Worm (Caenorhabditis elegans): ENCODE results near the gene R06B10.7.

R06B10.7 gene

DNA sequence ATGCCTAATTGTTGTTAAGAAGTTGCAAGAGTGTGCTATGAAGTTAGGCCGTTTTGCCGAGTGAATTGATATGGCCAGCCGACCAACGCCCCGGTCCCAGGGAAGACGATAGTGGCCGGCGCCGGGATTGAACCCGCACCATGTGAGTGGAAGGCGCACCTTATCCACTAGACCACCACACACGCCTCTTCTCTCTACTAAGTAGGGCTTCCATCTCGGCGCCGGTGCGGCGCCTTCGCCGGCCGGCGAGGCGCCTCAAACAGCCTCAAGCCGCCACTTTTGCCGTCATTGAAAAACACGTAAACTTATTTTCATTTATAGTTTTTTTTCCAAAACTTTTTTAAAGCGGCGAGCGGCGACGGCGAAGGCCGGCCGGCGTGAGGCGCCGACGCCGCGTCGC, 22.3 kb downstream of the R06B10.7 start:
- TF ChIP-seq sem-2 (GFP tag; optimal IDR thresholded peaks at IDR 0.05) (no peak), unc-120 (tag; optimal IDR thresholded peaks at IDR 0.05; ENCODE audit: poor library complexity, severe bottlenecking) (no peak), ceh-43 (GFP tag; optimal IDR thresholded peaks at IDR 0.05) (no peak), bed-3 (GFP tag; optimal IDR thresholded peaks at IDR 0.05) (no peak), pha-4 (tag; optimal IDR thresholded peaks at IDR 0.05) (no peak), M03D4.4 (tag; optimal IDR thresholded peaks at IDR 0.05) (no peak), snpc-4 (tag; optimal IDR thresholded peaks at IDR 0.05) (no peak)

DNA sequence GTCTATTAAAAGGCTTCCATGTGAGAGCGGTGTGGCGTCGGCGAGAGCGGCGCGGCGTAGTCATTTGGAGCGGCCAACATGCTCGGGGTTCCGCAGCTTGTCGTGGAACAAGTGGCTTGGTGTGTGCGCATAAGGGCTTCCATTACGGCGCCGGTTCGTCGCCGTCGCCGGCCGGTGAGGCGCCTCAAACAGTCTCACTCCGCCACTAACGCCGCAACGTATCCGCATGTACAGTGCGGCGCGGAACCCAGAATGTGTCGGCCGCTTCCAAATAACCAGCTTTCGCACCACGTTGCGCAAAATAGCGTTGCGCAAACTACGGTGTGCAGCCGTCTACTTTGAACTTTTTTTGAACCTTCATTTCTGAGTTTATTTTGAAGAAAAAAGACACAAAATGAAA, 30.3 kb downstream of the R06B10.7 start:
- TF ChIP-seq mab-5 (tag; optimal IDR thresholded peaks at IDR 0.05) (no peak), M03D4.4 (tag; optimal IDR thresholded peaks at IDR 0.05) (no peak), ces-1 (GFP tag; optimal IDR thresholded peaks at IDR 0.05) (no peak), cnd-1 (tag; optimal IDR thresholded peaks at IDR 0.05) (no peak), elt-1 (tag; optimal IDR thresholded peaks at IDR 0.05; ENCODE audit: borderline replicate concordance, insufficient read depth) (no peak), zip-8 (tag; optimal IDR thresholded peaks at IDR 0.05) (no peak), sem-2 (GFP tag; optimal IDR thresholded peaks at IDR 0.05) (no peak), drap-1 (GFP tag; optimal IDR thresholded peaks at IDR 0.05) (no peak), lsy-2 (tag; optimal IDR thresholded peaks at IDR 0.05) (no peak), nhr-28 (tag; optimal IDR thresholded peaks at IDR 0.05) (no peak), unc-120 (tag; optimal IDR thresholded peaks at IDR 0.05; ENCODE audit: poor library complexity, severe bottlenecking) (no peak), ztf-11 (tag; optimal IDR thresholded peaks at IDR 0.05) (no peak), ceh-83 (GFP tag; optimal IDR thresholded peaks at IDR 0.05) (no peak), ceh-43 (GFP tag; optimal IDR thresholded peaks at IDR 0.05) (no peak), flh-1 (GFP tag; optimal IDR thresholded peaks at IDR 0.05) (no peak), snpc-4 (tag; optimal IDR thresholded peaks at IDR 0.05) (no peak), nhr-237 (tag; optimal IDR thresholded peaks at IDR 0.05) (no peak), lin-32 (GFP tag; optimal IDR thresholded peaks at IDR 0.05) (no peak), tbx-8 (GFP tag; optimal IDR thresholded peaks at IDR 0.05) (no peak)

DNA sequence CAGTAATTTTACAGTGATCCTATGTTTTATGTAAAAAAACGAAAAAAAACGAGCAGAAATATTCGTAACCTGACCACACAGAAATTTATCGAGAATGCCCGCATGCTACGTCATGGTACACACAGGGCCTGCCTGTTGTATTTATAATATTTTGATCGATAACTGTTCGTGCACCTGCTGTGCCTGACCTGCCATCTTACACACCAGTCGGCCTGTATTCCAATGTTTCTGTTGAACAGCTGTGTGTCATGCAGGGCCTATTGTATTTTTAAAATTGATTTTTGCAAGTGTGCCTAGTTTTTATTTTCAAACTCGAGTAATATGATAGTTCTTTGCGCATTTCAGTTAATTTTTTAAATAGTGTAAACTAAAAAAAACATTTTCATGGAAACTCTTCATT, 34.9 kb downstream of the R06B10.7 start:
- peak; percentile 90 for TF ChIP-seq nhr-2 (tag; optimal IDR thresholded peaks at IDR 0.05)
- no peak for TF ChIP-seq ceh-39 (tag; optimal IDR thresholded peaks at IDR 0.05)
- TF ChIP-seq ham-2 (GFP tag; optimal IDR thresholded peaks at IDR 0.05), result no peak
- TF ChIP-seq lin-32 (GFP tag; optimal IDR thresholded peaks at IDR 0.05), result peak; percentile 14

DNA sequence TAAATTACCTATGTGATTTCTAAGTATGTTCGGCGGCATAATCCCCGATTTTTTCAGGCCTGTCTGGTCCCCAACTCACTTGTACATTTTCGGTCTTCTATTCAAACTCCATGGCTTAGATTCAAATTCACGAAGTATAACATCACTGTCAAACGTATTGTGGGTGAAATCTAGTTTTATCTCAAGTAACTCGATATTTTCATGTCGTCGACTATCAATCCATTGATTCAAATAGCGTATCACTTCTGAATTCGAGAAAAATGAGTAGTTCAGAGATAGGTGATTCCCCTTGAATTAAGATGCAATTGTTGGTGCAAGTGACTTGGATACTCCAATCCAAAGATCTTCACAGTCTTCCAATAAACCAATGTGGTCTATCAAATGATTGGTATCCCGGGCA, 36.6 kb downstream of the R06B10.7 start:
- no peak for TF ChIP-seq lsy-2 (tag; optimal IDR thresholded peaks at IDR 0.05)
- TF ChIP-seq nhr-28 (tag; optimal IDR thresholded peaks at IDR 0.05), result no peak
- TF ChIP-seq snpc-4 (tag; optimal IDR thresholded peaks at IDR 0.05), result no peak
- no peak for TF ChIP-seq unc-120 (tag; optimal IDR thresholded peaks at IDR 0.05; ENCODE audit: poor library complexity, severe bottlenecking)
- TF ChIP-seq elt-3 (tag; optimal IDR thresholded peaks at IDR 0.05), result no peak
- no peak for TF ChIP-seq unc-39 (tag; optimal IDR thresholded peaks at IDR 0.05)
- TF ChIP-seq bed-3 (GFP tag; optimal IDR thresholded peaks at IDR 0.05), result no peak
- no peak for TF ChIP-seq ceh-39 (tag; optimal IDR thresholded peaks at IDR 0.05)

DNA sequence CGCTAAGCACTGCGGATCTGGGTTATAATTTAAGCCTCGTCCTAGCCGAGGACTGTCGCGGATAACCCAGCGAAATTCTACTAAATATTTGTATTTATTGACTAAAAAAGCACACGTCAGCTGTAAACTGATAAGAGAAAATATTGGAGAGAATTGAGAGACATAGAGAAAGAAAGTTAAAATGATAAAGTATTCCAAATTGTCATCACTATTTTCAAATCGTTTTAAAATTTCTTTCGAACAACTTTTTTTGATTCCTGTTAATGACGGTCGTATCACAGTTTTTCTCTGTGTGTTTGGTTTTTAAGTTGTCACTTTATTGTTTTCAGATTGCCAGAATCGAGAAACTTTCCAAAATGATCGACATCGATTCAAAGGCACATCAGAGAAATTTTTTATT, 39.2 kb downstream of the R06B10.7 start, which contains the start of gene fbxa-51:
Gene fbxa-51, plus strand, starts transcription at position 322 of the 400 bp plus-strand sequence.
- TF ChIP-seq nhr-28 (tag; optimal IDR thresholded peaks at IDR 0.05) (no peak), lsy-2 (tag; optimal IDR thresholded peaks at IDR 0.05) (no peak), unc-62 (GFP tag; optimal IDR thresholded peaks at IDR 0.05) (no peak), nhr-12 (tag; optimal IDR thresholded peaks at IDR 0.05) (no peak), unc-120 (tag; optimal IDR thresholded peaks at IDR 0.05; ENCODE audit: poor library complexity, severe bottlenecking) (no peak), ceh-43 (GFP tag; optimal IDR thresholded peaks at IDR 0.05) (no peak), elt-1 (tag; optimal IDR thresholded peaks at IDR 0.05; ENCODE audit: borderline replicate concordance, insufficient read depth) (no peak), lin-13 (tag; optimal IDR thresholded peaks at IDR 0.05) (no peak), zip-8 (tag; optimal IDR thresholded peaks at IDR 0.05) (no peak), ham-2 (GFP tag; optimal IDR thresholded peaks at IDR 0.05) (no peak), bed-3 (GFP tag; optimal IDR thresholded peaks at IDR 0.05) (no peak), ces-1 (GFP tag; optimal IDR thresholded peaks at IDR 0.05) (no peak), nhr-237 (tag; optimal IDR thresholded peaks at IDR 0.05) (no peak), drap-1 (GFP tag; optimal IDR thresholded peaks at IDR 0.05) (no peak), mab-5 (tag; optimal IDR thresholded peaks at IDR 0.05) (no peak), mls-2 (tag; optimal IDR thresholded peaks at IDR 0.05) (no peak), hlh-1 (tag; optimal IDR thresholded peaks at IDR 0.05) (no peak), ceh-83 (GFP tag; optimal IDR thresholded peaks at IDR 0.05) (no peak), mep-1 (tag; optimal IDR thresholded peaks at IDR 0.05) (no peak)

All from whole organism, mixed stage, embryonic.